Fruit fly (Drosophila melanogaster) whole organism, pupa: ENCODE data around the gene Kr-h1.

Source experiments
- CG32121 ChIP-seq: fragments of 200-800 bp; sonication (Bioruptor generic); IDR thresholded peaks from 2 replicates; pipeline ENCODE4 v1.3.6; 2022; ENCODE audit warnings: missing biosample characterization, missing genetic modification characterization
- CG4496 ChIP-seq: fragments of 200-800 bp; sonication (Bioruptor generic); IDR thresholded peaks from 3 replicates; pipeline ENCODE4 v1.3.6; 2022; ENCODE audit warnings: missing biosample characterization, missing genetic modification characterization
- CG8159 ChIP-seq: fragments of 200-800 bp; sonication (Bioruptor generic); optimal IDR thresholded peaks from 3 replicates; lab custom pipeline; 2018; ENCODE audit warnings: missing biosample characterization, mild to moderate bottlenecking, missing genetic modification characterization, moderate library complexity
- D1 ChIP-seq: fragments of 200-800 bp; sonication (Bioruptor generic); optimal IDR thresholded peaks from 2 replicates; lab custom pipeline; 2018; ENCODE audit warnings: missing biosample characterization, mild to moderate bottlenecking, missing genetic modification characterization, moderate library complexity
- EcR ChIP-seq: fragments of 200-800 bp; sonication (Bioruptor generic); optimal IDR thresholded peaks from 3 replicates; lab custom pipeline; 2019; ENCODE audit warnings: missing biosample characterization, missing genetic modification characterization, mild to moderate bottlenecking, moderate library complexity, missing genetic modification reagents
- Ets98B ChIP-seq: fragments of 200-800 bp; sonication (Bioruptor generic); IDR thresholded peaks from 2 replicates; pipeline ENCODE4 v1.3.6; 2022; ENCODE audit warnings: missing biosample characterization, missing genetic modification characterization
- Pif1B ChIP-seq: fragments of 200-800 bp; sonication (Bioruptor generic); optimal IDR thresholded peaks from 3 replicates; lab custom pipeline; 2016; ENCODE audit warnings: missing biosample characterization, missing genetic modification characterization
- Snoo ChIP-seq: fragments of 200-800 bp; sonication (Bioruptor generic); optimal IDR thresholded peaks from 3 replicates; lab custom pipeline; 2017; ENCODE audit warnings: missing biosample characterization, mild to moderate bottlenecking, missing genetic modification characterization, inconsistent platforms

- TF ChIP-seq Ets98B (GFP tag; lab: Robert Waterston, UW) (no peak), EcR (no peak), Snoo (tag; lab: Kevin White, UChicago) (no peak), D1 (no peak), CG32121 (GFP tag; lab: Robert Waterston, UW) (no peak), CG8159 (tag; lab: Kevin White, UChicago) (no peak), Pif1B (GFP tag; lab: Kevin White, UChicago) (no peak), CG4496 (GFP tag; lab: Robert Waterston, UW) (no peak)
These were observed 3.4 kb downstream of the Kr-h1 start for dm6 chr2L:6085733-6086317.
